Worm (Caenorhabditis elegans): ENCODE data around the gene K08F9.1.

DNA sequence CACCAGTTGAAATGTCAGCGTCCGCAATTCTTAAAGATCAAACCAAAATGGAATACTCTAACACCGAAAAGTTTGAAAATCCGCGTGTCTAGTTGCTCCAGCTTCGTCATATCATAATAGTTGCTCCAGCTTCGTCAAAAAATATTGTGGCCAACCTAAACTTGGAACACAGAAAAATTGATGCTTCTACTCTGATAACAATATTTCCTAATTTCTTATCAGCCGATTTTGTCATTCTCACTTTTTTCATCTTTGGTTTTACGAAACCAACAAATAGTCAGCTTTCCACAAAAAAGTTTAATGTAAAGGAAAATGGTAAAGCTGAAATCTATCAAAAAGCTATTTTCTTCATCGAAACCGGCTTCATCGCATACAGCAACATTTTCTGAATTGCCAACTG lies 39.2 kb upstream of the K08F9.1 start, which contains the start of gene fbxa-84:
- TF ChIP-seq nhr-11 (tag; optimal IDR thresholded peaks at IDR 0.05), result no peak
- TF ChIP-seq K09A11.1 (tag; optimal IDR thresholded peaks at IDR 0.05; ENCODE audit: insufficient read depth), result no peak
- no peak for TF ChIP-seq T23F11.4 (GFP tag; optimal IDR thresholded peaks at IDR 0.05)
- TF ChIP-seq elt-2 (tag; optimal IDR thresholded peaks at IDR 0.05), result no peak
- no peak for TF ChIP-seq che-1 (tag; optimal IDR thresholded peaks at IDR 0.05)
- TF ChIP-seq ceh-31 (tag; optimal IDR thresholded peaks at IDR 0.05), result no peak

Measured in whole organism, late embryonic.